Worm (Caenorhabditis elegans) whole organism, L2 larva: ENCODE data around the gene T28C12.15.

ENCODE experiments used
- C34F6.9 ChIP-seq: fragments of 150-350 bp; optimal IDR thresholded peaks from 2 replicates; lab custom pipeline; 2014; ENCODE audit warnings: missing biosample characterization, missing genetic modification characterization
- F13H6.1 ChIP-seq: sonication (generic microtip); optimal IDR thresholded peaks from 2 replicates; lab custom pipeline; 2016; ENCODE audit warnings: missing genetic modification characterization, missing compliant biosample characterization
- R02D3.7 ChIP-seq: fragments of 150-350 bp; optimal IDR thresholded peaks from 2 replicates; lab custom pipeline; 2014; ENCODE audit warnings: missing biosample characterization, missing genetic modification characterization
- Y55F3AM.14 ChIP-seq: fragments of 200-800 bp; sonication (Bioruptor generic); optimal IDR thresholded peaks from 2 replicates; lab custom pipeline; 2018; ENCODE audit warnings: mild to moderate bottlenecking, missing genetic modification characterization, missing compliant biosample characterization
- ZK546.5 ChIP-seq: sonication (generic microtip); optimal IDR thresholded peaks from 2 replicates; lab custom pipeline; 2017; ENCODE audit warnings: missing biosample characterization, missing genetic modification characterization
- alr-1 ChIP-seq: fragments of 150-350 bp; optimal IDR thresholded peaks from 2 replicates; lab custom pipeline; 2014; ENCODE audit warnings: missing biosample characterization, missing genetic modification characterization
- aly-2 ChIP-seq: fragments of 150-350 bp; optimal IDR thresholded peaks from 2 replicates; lab custom pipeline; 2014; ENCODE audit warnings: missing biosample characterization, missing genetic modification characterization
- blmp-1 ChIP-seq: sonication (generic microtip); optimal IDR thresholded peaks from 2 replicates; lab custom pipeline; 2017; ENCODE audit warnings: missing genetic modification characterization, mild to moderate bottlenecking, missing compliant biosample characterization, antibody characterized with exemption, moderate library complexity; ENCODE audit not compliant: insufficient read depth
- ceh-82 ChIP-seq: fragments of 150-350 bp; optimal IDR thresholded peaks from 2 replicates; lab custom pipeline; 2014; ENCODE audit warnings: missing biosample characterization, missing genetic modification characterization
- crh-2 ChIP-seq: sonication (generic microtip); optimal IDR thresholded peaks from 2 replicates; lab custom pipeline; 2017; ENCODE audit warnings: missing biosample characterization, missing genetic modification characterization
- egl-27 ChIP-seq: sonication (generic microtip); optimal IDR thresholded peaks from 3 replicates; lab custom pipeline; 2017; ENCODE audit warnings: missing biosample characterization, missing genetic modification reagents, missing genetic modification characterization
- elt-1 ChIP-seq: fragments of 150-350 bp; optimal IDR thresholded peaks from 2 replicates; lab custom pipeline; 2014; ENCODE audit warnings: missing biosample characterization, missing genetic modification characterization
- fos-1 ChIP-seq: fragments of 150-350 bp; optimal IDR thresholded peaks from 2 replicates; lab custom pipeline; 2014; ENCODE audit warnings: missing biosample characterization, missing genetic modification characterization
- gmeb-1 ChIP-seq: fragments of 150-350 bp; optimal IDR thresholded peaks from 2 replicates; lab custom pipeline; 2014; ENCODE audit warnings: missing biosample characterization, missing genetic modification characterization
- lin-11 ChIP-seq: fragments of 150-350 bp; sonication (generic microtip); optimal IDR thresholded peaks from 2 replicates; lab custom pipeline; 2014; ENCODE audit warnings: missing biosample characterization, missing genetic modification characterization, inconsistent platforms, mixed read lengths
- lin-13 ChIP-seq: fragments of 150-350 bp; optimal IDR thresholded peaks from 2 replicates; lab custom pipeline; 2014; ENCODE audit warnings: missing biosample characterization, missing genetic modification reagents, missing genetic modification characterization
- lin-39 ChIP-seq: fragments of 150-350 bp; optimal IDR thresholded peaks from 2 replicates; lab custom pipeline; 2014; ENCODE audit warnings: missing biosample characterization, missing genetic modification reagents, missing genetic modification characterization
- lsy-2 ChIP-seq, 2 experiments: fragments of 150-350 bp in 1 of 2; sonication (generic microtip) in 1 of 2; optimal IDR thresholded peaks; 2 replicates each; lab custom pipeline; 2014 to 2017; ENCODE audit warnings: missing biosample characterization in 2 of 2, missing genetic modification characterization in 2 of 2
- mab-5 ChIP-seq: fragments of 150-350 bp; optimal IDR thresholded peaks from 2 replicates; lab custom pipeline; 2014; ENCODE audit warnings: missing biosample characterization, missing genetic modification characterization
- mbf-1 ChIP-seq: sonication (generic microtip); optimal IDR thresholded peaks from 2 replicates; lab custom pipeline; 2017; ENCODE audit warnings: missing biosample characterization, missing genetic modification characterization
- mdl-1 ChIP-seq, 2 experiments: fragments of 150-350 bp in 1 of 2; sonication (generic microtip) in 1 of 2; optimal IDR thresholded peaks; 2 replicates each; lab custom pipeline; 2017; ENCODE audit warnings: missing biosample characterization in 2 of 2, missing genetic modification characterization in 2 of 2
- nhr-10 ChIP-seq: sonication (generic microtip); optimal IDR thresholded peaks from 2 replicates; lab custom pipeline; 2017; ENCODE audit warnings: missing biosample characterization, missing genetic modification characterization
- nhr-11 ChIP-seq: fragments of 150-350 bp; optimal IDR thresholded peaks from 2 replicates; lab custom pipeline; 2014; ENCODE audit warnings: missing biosample characterization, missing genetic modification characterization
- nhr-12 ChIP-seq: fragments of 150-350 bp; optimal IDR thresholded peaks from 2 replicates; lab custom pipeline; 2014; ENCODE audit warnings: missing biosample characterization, missing genetic modification characterization
- nhr-129 ChIP-seq: fragments of 150-350 bp; optimal IDR thresholded peaks from 2 replicates; lab custom pipeline; 2014; ENCODE audit warnings: missing biosample characterization, missing genetic modification characterization
- nhr-21 ChIP-seq: fragments of 150-350 bp; optimal IDR thresholded peaks from 2 replicates; lab custom pipeline; 2014; ENCODE audit warnings: missing biosample characterization, missing genetic modification characterization
- nhr-23 ChIP-seq: fragments of 150-350 bp; optimal IDR thresholded peaks from 2 replicates; lab custom pipeline; 2014; ENCODE audit warnings: missing biosample characterization, missing genetic modification reagents, missing genetic modification characterization
- nhr-237 ChIP-seq: fragments of 150-350 bp; optimal IDR thresholded peaks from 2 replicates; lab custom pipeline; 2014; ENCODE audit warnings: missing biosample characterization, missing genetic modification characterization
- nhr-25 ChIP-seq: fragments of 150-350 bp; sonication (generic microtip); optimal IDR thresholded peaks from 3 replicates; lab custom pipeline; 2014; ENCODE audit warnings: missing biosample characterization, missing genetic modification characterization
- nhr-6 ChIP-seq: fragments of 150-350 bp; optimal IDR thresholded peaks from 2 replicates; lab custom pipeline; 2014; ENCODE audit warnings: missing biosample characterization, missing genetic modification characterization
- nhr-77 ChIP-seq: fragments of 150-350 bp; optimal IDR thresholded peaks from 2 replicates; lab custom pipeline; 2014; ENCODE audit warnings: missing biosample characterization, missing genetic modification characterization
- peb-1 ChIP-seq: fragments of 150-350 bp; optimal IDR thresholded peaks from 2 replicates; lab custom pipeline; 2014; ENCODE audit warnings: missing biosample characterization, missing genetic modification characterization
- sem-4 ChIP-seq: fragments of 150-350 bp; optimal IDR thresholded peaks from 2 replicates; lab custom pipeline; 2014; ENCODE audit warnings: missing biosample characterization, missing genetic modification reagents, missing genetic modification characterization
- skn-1 ChIP-seq: sonication (generic microtip); optimal IDR thresholded peaks from 2 replicates; lab custom pipeline; 2017; ENCODE audit warnings: missing biosample characterization, missing genetic modification characterization
- sma-3 ChIP-seq: sonication (generic microtip); optimal IDR thresholded peaks from 2 replicates; lab custom pipeline; 2016; ENCODE audit warnings: missing genetic modification reagents, missing genetic modification characterization, missing compliant biosample characterization
- sma-9 ChIP-seq, 2 experiments: fragments of 150-350 bp in 1 of 2; sonication (generic microtip) in 1 of 2; optimal IDR thresholded peaks; 2 replicates each; lab custom pipeline; 2014 to 2016; ENCODE audit warnings: missing genetic modification characterization in 2 of 2, mild to moderate bottlenecking in 1 of 2, missing biosample characterization in 1 of 2, missing compliant biosample characterization in 1 of 2, missing genetic modification reagents in 1 of 2, moderate library complexity in 1 of 2
- snpc-4 ChIP-seq: fragments of 150-350 bp; optimal IDR thresholded peaks from 2 replicates; lab custom pipeline; 2014; ENCODE audit warnings: missing biosample characterization, missing genetic modification characterization
- unc-39 ChIP-seq: fragments of 150-350 bp; optimal IDR thresholded peaks from 2 replicates; lab custom pipeline; 2014; ENCODE audit warnings: missing biosample characterization, missing genetic modification characterization
- unc-55 ChIP-seq: fragments of 150-350 bp; sonication (generic microtip); optimal IDR thresholded peaks from 3 replicates; lab custom pipeline; 2014; ENCODE audit warnings: missing biosample characterization, missing genetic modification reagents, missing genetic modification characterization
- unc-62 ChIP-seq: fragments of 150-350 bp; optimal IDR thresholded peaks from 2 replicates; lab custom pipeline; 2014; ENCODE audit warnings: missing biosample characterization, missing genetic modification reagents, missing genetic modification characterization
- zag-1 ChIP-seq: fragments of 150-350 bp; optimal IDR thresholded peaks from 2 replicates; lab custom pipeline; 2014; ENCODE audit warnings: missing biosample characterization, missing genetic modification characterization
- ztf-1 ChIP-seq: fragments of 200-800 bp; sonication (Bioruptor generic); conservative IDR thresholded peaks from 2 replicates; pipeline ENCODE4 v1.3.6; 2022; ENCODE audit warnings: missing genetic modification characterization, missing compliant biosample characterization
- ztf-11 ChIP-seq: sonication (generic microtip); optimal IDR thresholded peaks from 2 replicates; lab custom pipeline; 2017; ENCODE audit warnings: missing biosample characterization, missing genetic modification characterization
- ztf-4 ChIP-seq: fragments of 150-350 bp; optimal IDR thresholded peaks from 2 replicates; lab custom pipeline; 2014; ENCODE audit warnings: missing biosample characterization, missing genetic modification characterization

The T28C12.15 gene

ce11 chrV:6321733-6322198, at the start of gene T28C12.15:
TSS of gene T28C12.15 (minus strand) at chrV:6321783.
- TF ChIP-seq skn-1 (tag; lab: Kevin White, UChicago) (no peak), sma-9 (GFP tag; optimal IDR thresholded peaks at IDR 0.05; lab: Kevin White, UChicago) (peak; percentile 5), sma-9 (tag; optimal IDR thresholded peaks at IDR 0.05; lab: Kevin White, UChicago) (no peak), unc-39 (tag; lab: Kevin White, UChicago) (no peak), blmp-1 (tag; lab: Kevin White, UChicago) (peak; percentile 27), nhr-25 (tag; lab: Kevin White, UChicago) (peak; percentile 32), gmeb-1 (no peak)

DNA sequence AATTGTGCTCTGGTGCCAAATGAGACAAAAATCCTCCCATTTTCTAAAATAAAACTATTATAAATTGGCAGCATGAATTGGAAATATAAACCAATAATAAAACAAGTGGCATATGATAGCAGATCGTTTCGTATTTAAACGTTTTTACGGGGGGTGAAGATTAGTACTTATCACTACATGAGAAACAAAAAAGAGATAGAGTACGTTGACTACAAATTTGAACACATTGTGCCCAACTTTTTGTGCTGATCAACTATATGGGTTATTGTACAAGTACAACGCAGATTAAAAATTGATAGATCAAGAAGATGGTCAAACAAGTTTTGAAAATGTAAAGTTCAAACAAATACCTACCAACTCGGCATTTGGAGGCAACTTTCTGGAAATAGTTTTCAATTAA, 46.9 kb upstream of the T28C12.15 start:
- no peak for TF ChIP-seq nhr-237 (tag; lab: Kevin White, UChicago)
- no peak for TF ChIP-seq mdl-1 (tag; optimal IDR thresholded peaks at IDR 0.05; lab: Kevin White, UChicago)
- no peak for TF ChIP-seq aly-2 (tag; lab: Kevin White, UChicago)
- TF ChIP-seq alr-1 (tag; lab: Kevin White, UChicago), result no peak
- TF ChIP-seq elt-1 (tag; lab: Kevin White, UChicago), result no peak
- TF ChIP-seq nhr-77 (tag; lab: Kevin White, UChicago), result no peak
- no peak for TF ChIP-seq peb-1
- TF ChIP-seq ztf-1 (GFP tag; lab: Robert Waterston, UW), result no peak
- no peak for TF ChIP-seq lin-13 (GFP tag; lab: Kevin White, UChicago)
- TF ChIP-seq sem-4 (tag; lab: Kevin White, UChicago), result no peak
- TF ChIP-seq fos-1 (tag; lab: Kevin White, UChicago), result no peak
- TF ChIP-seq sma-3 (GFP tag; lab: Kevin White, UChicago), result no peak
- no peak for TF ChIP-seq nhr-6 (tag; lab: Kevin White, UChicago)
- no peak for TF ChIP-seq nhr-129
- no peak for TF ChIP-seq lin-11
- TF ChIP-seq skn-1 (tag; lab: Kevin White, UChicago), result no peak

DNA sequence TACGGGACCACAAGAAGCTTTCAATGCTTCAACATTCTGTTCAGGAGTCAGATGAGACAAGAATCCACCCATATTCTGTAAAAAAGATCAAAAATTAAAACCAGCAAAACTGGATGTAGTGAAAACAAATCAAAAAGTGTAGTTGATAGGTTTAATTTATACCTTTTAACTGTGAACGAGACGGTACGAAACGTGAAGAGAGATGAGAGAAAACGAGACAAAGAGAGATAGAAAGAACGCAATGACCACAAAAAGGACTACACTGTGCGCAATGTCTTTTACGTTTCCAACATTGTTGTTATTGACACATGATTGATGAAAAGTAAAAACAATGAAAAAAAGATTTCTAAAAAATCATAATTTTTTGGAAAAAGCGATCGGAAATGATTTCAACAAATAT, 44.0 kb upstream of the T28C12.15 start, which contains the start of gene cest-33:
Gene cest-33, minus strand, starts transcription at position 75 of the 400 bp plus-strand sequence.
- TF ChIP-seq nhr-129 (no peak), Y55F3AM.14 (GFP tag; lab: Kevin White, UChicago) (no peak), aly-2 (tag; lab: Kevin White, UChicago) (no peak), nhr-21 (peak; percentile 23), mab-5 (tag; lab: Kevin White, UChicago) (no peak), nhr-6 (tag; lab: Kevin White, UChicago) (no peak), elt-1 (tag; lab: Kevin White, UChicago) (no peak), peb-1 (no peak), nhr-25 (tag; lab: Kevin White, UChicago) (peak; percentile 36), nhr-77 (tag; lab: Kevin White, UChicago) (no peak), nhr-11 (no peak), gmeb-1 (no peak), R02D3.7 (tag; lab: Kevin White, UChicago) (no peak), sem-4 (tag; lab: Kevin White, UChicago) (no peak), unc-62 (GFP tag; lab: Kevin White, UChicago) (no peak), lin-39 (tag; lab: Kevin White, UChicago) (no peak), nhr-23 (tag; lab: Kevin White, UChicago) (no peak), mbf-1 (no peak), ztf-11 (tag; lab: Kevin White, UChicago) (no peak), crh-2 (tag; lab: Kevin White, UChicago) (peak; percentile 41), ztf-4 (tag; lab: Kevin White, UChicago) (no peak), lin-13 (GFP tag; lab: Kevin White, UChicago) (no peak), nhr-10 (no peak), unc-55 (no peak), nhr-12 (tag; lab: Kevin White, UChicago) (no peak), nhr-237 (tag; lab: Kevin White, UChicago) (no peak), skn-1 (tag; lab: Kevin White, UChicago) (no peak), ZK546.5 (no peak), unc-39 (tag; lab: Kevin White, UChicago) (no peak), lsy-2 (tag; optimal IDR thresholded peaks at IDR 0.05; lab: Kevin White, UChicago) (no peak), mdl-1 (tag; optimal IDR thresholded peaks at IDR 0.05; lab: Kevin White, UChicago) (no peak), snpc-4 (tag; lab: Kevin White, UChicago) (no peak), sma-3 (GFP tag; lab: Kevin White, UChicago) (peak; percentile 18), C34F6.9 (no peak), alr-1 (tag; lab: Kevin White, UChicago) (no peak), egl-27 (tag; lab: Kevin White, UChicago) (no peak), sma-9 (GFP tag; optimal IDR thresholded peaks at IDR 0.05; lab: Kevin White, UChicago) (peak; percentile 62), sma-9 (tag; optimal IDR thresholded peaks at IDR 0.05; lab: Kevin White, UChicago) (no peak), F13H6.1 (tag; lab: Kevin White, UChicago) (peak; percentile 58), ceh-82 (no peak), blmp-1 (tag; lab: Kevin White, UChicago) (peak; percentile 33), lin-11 (no peak), zag-1 (no peak), fos-1 (tag; lab: Kevin White, UChicago) (peak; percentile 8), ztf-1 (GFP tag; lab: Robert Waterston, UW) (no peak)
